Worm (Caenorhabditis elegans): ENCODE results near the gene cox-6B.

cox-6B gene

ce11 chrIII:2786740-2787139 lies 87.3 kb downstream of the cox-6B start, which contains the start of gene nduc-2 (continued):
- TF ChIP-seq dve-1 (tag; optimal IDR thresholded peaks at IDR 0.05; ENCODE audit: insufficient read depth): no peak

ce11 chrIII:2787979-2788491 lies 88.6 kb downstream of the cox-6B start, which contains the start of gene tbcc-1:
Gene tbcc-1 (plus strand): TSS chrIII:2788441.
- TF ChIP-seq nhr-237 (tag; optimal IDR thresholded peaks at IDR 0.05) (no peak), lin-38 (GFP tag; IDR thresholded peaks at IDR 0.05) (peak; percentile 49), unc-62 (GFP tag; optimal IDR thresholded peaks at IDR 0.05 in 1 of 2) (no peak), unc-62 (tag; optimal IDR thresholded peaks at IDR 0.05) (no peak), ama-1 (optimal IDR thresholded peaks at IDR 0.05) (peak; percentile 60)

- TF ChIP-seq pha-4 (GFP tag; IDR thresholded peaks at IDR 0.05) (no peak), pha-4 (tag; optimal IDR thresholded peaks at IDR 0.05) (no peak), aha-1 (tag) (peak; percentile 74)
Measured at ce11 chrIII:2794057-2794456, 94.6 kb downstream of the cox-6B start.

- TF ChIP-seq Y48G9A.11 (GFP tag; IDR thresholded peaks at IDR 0.05) (peak; percentile 49; the same call in 1 of the 2 replicates), cey-2 (tag; optimal IDR thresholded peaks at IDR 0.05; ENCODE audit: borderline replicate concordance, insufficient read depth) (no peak), pqm-1 (tag; optimal IDR thresholded peaks at IDR 0.05) (no peak), egl-27 (tag; optimal IDR thresholded peaks at IDR 0.05) (no peak), zip-2 (tag; optimal IDR thresholded peaks at IDR 0.05) (no peak), lin-15B (tag; optimal IDR thresholded peaks at IDR 0.05) (no peak), daf-12 (tag; optimal IDR thresholded peaks at IDR 0.05) (no peak), ctbp-1 (GFP tag; IDR thresholded peaks at IDR 0.05) (no peak), F26F4.8 (GFP tag; conservative IDR thresholded peaks at IDR 0.05) (no peak), ceh-44 (GFP tag; IDR thresholded peaks at IDR 0.05) (no peak), lin-39 (tag; optimal IDR thresholded peaks at IDR 0.05) (no peak), dmd-9 (GFP tag; IDR thresholded peaks at IDR 0.05) (no peak), lin-38 (GFP tag; IDR thresholded peaks at IDR 0.05) (peak; percentile 68), aly-2 (tag; optimal IDR thresholded peaks at IDR 0.05) (no peak), ztf-11 (tag; optimal IDR thresholded peaks at IDR 0.05) (no peak), ama-1 (optimal IDR thresholded peaks at IDR 0.05) (no peak), pha-4 (GFP tag; IDR thresholded peaks at IDR 0.05) (0 out of 2 replicates have a peak, but pooled peaks have one; percentile 28), pha-4 (tag; optimal IDR thresholded peaks at IDR 0.05) (no peak), Y5F2A.4 (GFP tag; optimal IDR thresholded peaks at IDR 0.05) (no peak), spr-1 (tag; optimal IDR thresholded peaks at IDR 0.05) (no peak), daf-8 (GFP tag; IDR thresholded peaks at IDR 0.05) (no peak), set-16 (GFP tag; IDR thresholded peaks at IDR 0.05) (peak; percentile 45), snpc-1.2 (GFP tag; IDR thresholded peaks at IDR 0.05) (no peak), nhr-48 (tag; optimal IDR thresholded peaks at IDR 0.05) (no peak), nhr-10 (tag; optimal IDR thresholded peaks at IDR 0.05) (no peak), tag-97 (GFP tag; IDR thresholded peaks at IDR 0.05) (no peak), arid-1 (GFP tag; conservative IDR thresholded peaks at IDR 0.05) (0 out of 2 replicates have a peak, but pooled peaks have one; percentile 20), R02D3.7 (tag; optimal IDR thresholded peaks at IDR 0.05) (no peak), D1046.2 (GFP tag; IDR thresholded peaks at IDR 0.05) (no peak), T20F7.1 (GFP tag; optimal IDR thresholded peaks at IDR 0.05) (no peak), gei-8 (GFP tag; optimal IDR thresholded peaks at IDR 0.05) (no peak), F37D6.2 (tag; optimal IDR thresholded peaks at IDR 0.05) (no peak), Y105C5A.15 (GFP tag; IDR thresholded peaks at IDR 0.05) (no peak), mdt-29 (GFP tag; IDR thresholded peaks at IDR 0.05) (no peak)
Measured at ce11 chrIII:2795442-2796023, 96.1 kb downstream of the cox-6B start.

All from whole organism, L4 larva.